Worm (Caenorhabditis elegans): ENCODE data around the gene col-149.

DNA sequence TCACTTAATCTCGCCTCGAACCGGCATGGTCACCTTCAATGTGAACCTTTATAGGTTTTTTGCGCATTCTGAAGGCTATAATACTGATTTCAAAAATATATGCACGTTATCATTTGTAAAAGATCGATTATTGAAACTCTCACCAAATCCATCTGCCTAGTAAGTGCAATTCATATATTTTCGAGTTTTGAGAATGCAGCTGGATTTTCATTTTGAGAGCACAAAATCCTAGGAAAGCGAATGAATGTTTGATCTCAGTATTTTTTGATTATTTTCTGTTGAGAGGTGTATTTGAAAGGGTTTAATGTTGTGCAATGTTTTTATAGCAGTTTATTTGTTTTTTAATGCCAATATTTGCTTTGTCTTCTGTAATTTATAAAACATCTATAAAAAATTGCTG, 16.6 kb downstream of the col-149 start:
- TF ChIP-seq pha-4 (tag; optimal IDR thresholded peaks at IDR 0.05) (no peak), let-526 (GFP tag; IDR thresholded peaks at IDR 0.05) (no peak), B0019.2 (GFP tag; conservative IDR thresholded peaks at IDR 0.05) (no peak), cebp-1 (GFP tag; IDR thresholded peaks at IDR 0.05) (no peak), cebp-1 (tag; optimal IDR thresholded peaks at IDR 0.05) (no peak), nhr-27 (tag; optimal IDR thresholded peaks at IDR 0.05) (no peak), nhr-120 (GFP tag; IDR thresholded peaks at IDR 0.05) (no peak), egl-44 (GFP tag; IDR thresholded peaks at IDR 0.05) (no peak), unc-130 (GFP tag; optimal IDR thresholded peaks at IDR 0.05) (no peak), snpc-4 (GFP tag; optimal IDR thresholded peaks at IDR 0.05) (no peak), snpc-4 (tag; optimal IDR thresholded peaks at IDR 0.05) (no peak)
